Worm (Caenorhabditis elegans) whole organism, L4 larva: ENCODE data around the gene daf-19.

Source experiments
- D1046.2 ChIP-seq: fragments of 200-800 bp; sonication (Bioruptor generic); IDR thresholded peaks from 2 replicates; pipeline ENCODE4 v1.3.6; 2022; ENCODE audit warnings: missing genetic modification characterization, missing compliant biosample characterization
- F10B5.3 ChIP-seq: sonication (generic microtip); optimal IDR thresholded peaks from 2 replicates; lab custom pipeline; 2016; ENCODE audit warnings: mild to moderate bottlenecking, missing genetic modification characterization, missing compliant biosample characterization
- F26F4.8 ChIP-seq: fragments of 200-800 bp; sonication (Bioruptor generic); conservative IDR thresholded peaks from 2 replicates; pipeline ENCODE4 v1.3.6; 2022; ENCODE audit warnings: missing genetic modification characterization, missing compliant biosample characterization
- F44E2.7 ChIP-seq: fragments of 200-800 bp; sonication (Bioruptor generic); IDR thresholded peaks from 2 replicates; pipeline ENCODE4 v2.1.2; 2022; ENCODE audit warnings: missing genetic modification characterization, missing compliant biosample characterization
- F49E8.2 ChIP-seq: sonication (generic microtip); optimal IDR thresholded peaks from 2 replicates; lab custom pipeline; 2016; ENCODE audit warnings: missing compliant biosample characterization, mild to moderate bottlenecking, missing genetic modification characterization, borderline replicate concordance
- R02D3.7 ChIP-seq: fragments of 150-350 bp; sonication (generic microtip); optimal IDR thresholded peaks from 3 replicates; lab custom pipeline; 2014; ENCODE audit warnings: missing biosample characterization, missing genetic modification characterization
- T20F7.1 ChIP-seq: fragments of 200-800 bp; sonication (Bioruptor generic); optimal IDR thresholded peaks from 2 replicates; lab custom pipeline; 2018; ENCODE audit warnings: mild to moderate bottlenecking, missing genetic modification characterization, missing compliant biosample characterization
- T26A8.4 ChIP-seq: fragments of 200-800 bp; sonication (Bioruptor generic); IDR thresholded peaks from 2 replicates; pipeline ENCODE4 v1.3.6; 2022; ENCODE audit warnings: missing genetic modification characterization, missing compliant biosample characterization
- Y48G9A.11 ChIP-seq: fragments of 200-800 bp; sonication (Bioruptor generic); IDR thresholded peaks from 2 replicates; pipeline ENCODE4 v1.3.6; 2022; ENCODE audit warnings: missing genetic modification reagents, missing genetic modification characterization, missing compliant biosample characterization
- Y75B8A.6 ChIP-seq: fragments of 200-800 bp; sonication (Bioruptor generic); IDR thresholded peaks from 2 replicates; pipeline ENCODE4 v1.3.6; 2022; ENCODE audit warnings: missing genetic modification reagents, missing genetic modification characterization, missing compliant biosample characterization
- ZK546.5 ChIP-seq, 2 experiments: sonication (generic microtip); optimal IDR thresholded peaks; 2 replicates each; lab custom pipeline; 2017; ENCODE audit warnings: missing biosample characterization in 2 of 2, missing genetic modification characterization in 2 of 2
- aly-2 ChIP-seq: sonication (generic microtip); optimal IDR thresholded peaks from 2 replicates; lab custom pipeline; 2018; ENCODE audit warnings: missing biosample characterization, missing genetic modification characterization
- ama-1 ChIP-seq: fragments of 150-350 bp; optimal IDR thresholded peaks from 2 replicates; lab custom pipeline; 2014; ENCODE audit warnings: inconsistent platforms, mixed read lengths
- arid-1 ChIP-seq: fragments of 200-800 bp; sonication (Bioruptor generic); conservative IDR thresholded peaks from 2 replicates; pipeline ENCODE4 v1.3.6; 2022; ENCODE audit warnings: missing genetic modification reagents, missing genetic modification characterization, missing compliant biosample characterization
- daf-12 ChIP-seq: fragments of 150-350 bp; optimal IDR thresholded peaks from 2 replicates; lab custom pipeline; 2014; ENCODE audit warnings: missing biosample characterization, missing genetic modification reagents, missing genetic modification characterization
- dmd-8 ChIP-seq: fragments of 200-800 bp; sonication (Bioruptor generic); IDR thresholded peaks from 2 replicates; pipeline ENCODE4 v1.3.6; 2022; ENCODE audit warnings: missing genetic modification characterization, missing compliant biosample characterization
- dpl-1 ChIP-seq: fragments of 150-350 bp; optimal IDR thresholded peaks from 2 replicates; lab custom pipeline; 2014; ENCODE audit warnings: missing biosample characterization, missing genetic modification reagents, missing genetic modification characterization
- dve-1 ChIP-seq: sonication (generic microtip); optimal IDR thresholded peaks from 2 replicates; lab custom pipeline; 2017; ENCODE audit warnings: antibody characterized with exemption, mild to moderate bottlenecking, missing genetic modification characterization, missing compliant biosample characterization; ENCODE audit not compliant: insufficient read depth
- fkh-10 ChIP-seq: fragments of 150-350 bp; optimal IDR thresholded peaks from 2 replicates; lab custom pipeline; 2014; ENCODE audit warnings: missing biosample characterization, missing genetic modification reagents, missing genetic modification characterization
- jun-1 ChIP-seq: fragments of 150-350 bp; optimal IDR thresholded peaks from 2 replicates; lab custom pipeline; 2014; ENCODE audit warnings: missing biosample characterization, missing genetic modification reagents, missing genetic modification characterization
- lin-1 ChIP-seq: fragments of 200-800 bp; sonication (Bioruptor generic); IDR thresholded peaks from 2 replicates; pipeline ENCODE4 v1.3.6; 2022; ENCODE audit warnings: missing genetic modification reagents, missing genetic modification characterization, missing compliant biosample characterization
- lin-29 ChIP-seq: fragments of 200-800 bp; sonication (Bioruptor generic); IDR thresholded peaks from 2 replicates; pipeline ENCODE4 v1.3.6; 2022; ENCODE audit warnings: missing genetic modification reagents, missing genetic modification characterization, missing compliant biosample characterization
- lin-38 ChIP-seq: fragments of 200-800 bp; sonication (Bioruptor generic); IDR thresholded peaks from 2 replicates; pipeline ENCODE4 v1.3.6; 2022; ENCODE audit warnings: missing genetic modification reagents, missing genetic modification characterization, missing compliant biosample characterization
- lir-3 ChIP-seq: sonication (generic microtip); optimal IDR thresholded peaks from 2 replicates; lab custom pipeline; 2016; ENCODE audit warnings: mild to moderate bottlenecking, missing genetic modification characterization, missing compliant biosample characterization
- lsy-2 ChIP-seq, 2 experiments: fragments of 150-350 bp in 1 of 2; sonication (generic microtip) in 1 of 2; optimal IDR thresholded peaks; 2 replicates each; lab custom pipeline; 2014 to 2017; ENCODE audit warnings: missing biosample characterization in 2 of 2, missing genetic modification characterization in 2 of 2
- mep-1 ChIP-seq: fragments of 150-350 bp; sonication (generic microtip); optimal IDR thresholded peaks from 3 replicates; lab custom pipeline; 2014; ENCODE audit warnings: missing biosample characterization, missing genetic modification characterization
- mes-2 ChIP-seq: sonication (generic microtip); optimal IDR thresholded peaks from 2 replicates; lab custom pipeline; 2016; ENCODE audit warnings: missing genotype, mild to moderate bottlenecking, missing genetic modification characterization, missing compliant biosample characterization; ENCODE audit not compliant: poor library complexity, severe bottlenecking
- mxl-2 ChIP-seq: fragments of 200-800 bp; sonication (Bioruptor generic); conservative IDR thresholded peaks from 2 replicates; pipeline ENCODE4 v1.3.6; 2022; ENCODE audit warnings: missing genetic modification reagents, missing genetic modification characterization, missing compliant biosample characterization
- nhr-11 ChIP-seq: fragments of 150-350 bp; optimal IDR thresholded peaks from 2 replicates; lab custom pipeline; 2014; ENCODE audit warnings: missing biosample characterization, missing genetic modification characterization
- nhr-111 ChIP-seq: fragments of 200-800 bp; sonication (Bioruptor generic); optimal IDR thresholded peaks from 2 replicates; lab custom pipeline; 2018; ENCODE audit warnings: mild to moderate bottlenecking, missing genetic modification characterization, missing compliant biosample characterization
- nhr-42 ChIP-seq: fragments of 200-800 bp; sonication (Bioruptor generic); IDR thresholded peaks from 2 replicates; pipeline ENCODE4 v1.3.6; 2022; ENCODE audit warnings: missing genetic modification characterization, missing compliant biosample characterization
- nhr-48 ChIP-seq: sonication (generic microtip); optimal IDR thresholded peaks from 2 replicates; lab custom pipeline; 2016; ENCODE audit warnings: mild to moderate bottlenecking, missing genetic modification characterization, missing compliant biosample characterization
- nhr-6 ChIP-seq: fragments of 150-350 bp; optimal IDR thresholded peaks from 2 replicates; lab custom pipeline; 2014; ENCODE audit warnings: missing biosample characterization, missing genetic modification characterization
- pqm-1 ChIP-seq: sonication (generic microtip); optimal IDR thresholded peaks from 2 replicates; lab custom pipeline; 2017; ENCODE audit warnings: missing biosample characterization, missing genetic modification characterization
- saeg-2 ChIP-seq: fragments of 200-800 bp; sonication (Bioruptor generic); IDR thresholded peaks from 2 replicates; pipeline ENCODE4 v1.3.6; 2022; ENCODE audit warnings: missing genetic modification reagents, missing genetic modification characterization, missing compliant biosample characterization
- skn-1 ChIP-seq: fragments of 150-350 bp; optimal IDR thresholded peaks from 2 replicates; lab custom pipeline; 2014; ENCODE audit warnings: missing biosample characterization, missing genetic modification characterization
- spr-3 ChIP-seq: fragments of 200-800 bp; sonication (Bioruptor generic); optimal IDR thresholded peaks from 2 replicates; lab custom pipeline; 2018; ENCODE audit warnings: mild to moderate bottlenecking, missing genetic modification characterization, missing compliant biosample characterization
- unc-130 ChIP-seq: sonication (generic microtip); optimal IDR thresholded peaks from 2 replicates; lab custom pipeline; 2016; ENCODE audit warnings: missing genetic modification reagents, missing genetic modification characterization, missing compliant biosample characterization
- zip-2 ChIP-seq: fragments of 150-350 bp; optimal IDR thresholded peaks from 2 replicates; lab custom pipeline; 2014; ENCODE audit warnings: missing biosample characterization, missing genetic modification characterization
- ztf-11 ChIP-seq: fragments of 150-350 bp; optimal IDR thresholded peaks from 2 replicates; lab custom pipeline; 2014; ENCODE audit warnings: missing biosample characterization, missing genetic modification characterization

Gene daf-19

DNA sequence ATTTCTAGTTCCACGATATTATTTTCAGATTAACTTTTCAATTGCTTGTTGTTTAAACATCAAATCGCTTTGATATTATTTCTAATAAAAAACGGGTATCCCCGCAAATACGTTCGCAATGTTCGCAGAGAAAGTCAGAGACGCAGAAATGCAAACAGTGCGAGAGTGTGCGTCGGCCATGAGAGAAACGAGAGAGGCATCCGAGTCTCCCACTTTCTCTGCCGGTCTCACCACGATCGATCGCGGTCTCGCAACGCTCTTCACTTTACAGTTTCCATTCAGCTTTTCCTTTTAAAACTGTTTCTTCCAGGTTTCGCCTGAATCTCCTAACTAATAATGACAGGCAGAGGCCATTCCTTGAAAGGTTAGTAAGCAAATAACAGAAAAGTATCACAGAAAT, 5.2 kb upstream of the daf-19 start, which contains the start of gene F33H1.4 (continued):
- peak; percentile 47 for TF ChIP-seq dpl-1
- no peak for TF ChIP-seq R02D3.7 (tag; lab: Kevin White, UChicago)
- 0 out of 2 replicates have a peak, but pooled peaks have one; percentile 19 for TF ChIP-seq lin-29 (GFP tag; lab: Robert Waterston, UW)
- TF ChIP-seq aly-2, result no peak
- TF ChIP-seq ama-1 (lab: Kevin White, UChicago), result peak; percentile 57
- no peak for TF ChIP-seq dmd-8 (GFP tag; lab: Robert Waterston, UW)
- no peak for TF ChIP-seq lir-3 (tag; lab: Kevin White, UChicago)
- TF ChIP-seq T26A8.4 (GFP tag; lab: Robert Waterston, UW), result peak; percentile 25; the same call in 1 of the 2 replicates
- TF ChIP-seq nhr-42 (GFP tag; lab: Robert Waterston, UW), result 0 out of 2 replicates have a peak, but pooled peaks have one; percentile 15
- 0 out of 2 replicates have a peak, but pooled peaks have one; percentile 6 for TF ChIP-seq Y48G9A.11
- TF ChIP-seq D1046.2 (GFP tag; lab: Robert Waterston, UW), result no peak
- peak; percentile 80 for TF ChIP-seq nhr-11 (tag; lab: Kevin White, UChicago)

DNA sequence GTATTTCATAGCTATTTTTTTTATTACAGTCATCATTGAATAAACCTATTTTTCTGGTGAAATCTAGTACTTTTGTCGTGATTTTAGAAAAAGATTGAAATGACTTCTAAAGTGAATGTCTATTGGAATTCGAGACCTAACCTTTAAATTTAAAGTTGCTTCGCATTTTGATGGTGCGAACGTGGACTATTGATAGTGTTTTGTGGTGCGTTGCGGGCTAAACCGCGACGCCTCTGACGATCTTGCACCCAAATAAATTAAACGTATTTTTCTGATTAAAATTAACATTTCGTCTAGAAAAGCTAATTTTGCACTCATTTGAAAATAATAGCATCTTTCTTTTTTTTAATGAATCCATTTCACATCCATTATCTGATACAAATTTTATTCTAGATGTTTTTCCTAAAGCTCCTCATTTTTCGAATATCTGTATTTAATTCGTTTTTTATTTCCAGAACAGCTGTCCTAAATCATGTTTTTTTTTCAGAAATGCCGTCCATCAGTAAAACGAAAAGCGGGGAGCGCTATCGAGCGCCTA, 3.4 kb upstream of the daf-19 start, which contains the start of gene wbp-11:
Gene wbp-11 (plus strand): TSS at position 488 of the 538 bp plus-strand sequence.
- peak in 1 of 2 experiments; percentile 24 for TF ChIP-seq lsy-2 (tag; optimal IDR thresholded peaks at IDR 0.05; lab: Kevin White, UChicago)
- peak; percentile 26 for TF ChIP-seq nhr-11 (tag; lab: Kevin White, UChicago)
- TF ChIP-seq lin-38, result peak; percentile 65
- peak; percentile 52 for TF ChIP-seq mes-2 (tag; lab: Kevin White, UChicago)
- no peak for TF ChIP-seq F49E8.2 (tag; lab: Kevin White, UChicago)
- TF ChIP-seq spr-3 (GFP tag; lab: Kevin White, UChicago), result no peak
- TF ChIP-seq dve-1 (tag; lab: Kevin White, UChicago), result peak; percentile 5
- TF ChIP-seq lin-1, result no peak

DNA sequence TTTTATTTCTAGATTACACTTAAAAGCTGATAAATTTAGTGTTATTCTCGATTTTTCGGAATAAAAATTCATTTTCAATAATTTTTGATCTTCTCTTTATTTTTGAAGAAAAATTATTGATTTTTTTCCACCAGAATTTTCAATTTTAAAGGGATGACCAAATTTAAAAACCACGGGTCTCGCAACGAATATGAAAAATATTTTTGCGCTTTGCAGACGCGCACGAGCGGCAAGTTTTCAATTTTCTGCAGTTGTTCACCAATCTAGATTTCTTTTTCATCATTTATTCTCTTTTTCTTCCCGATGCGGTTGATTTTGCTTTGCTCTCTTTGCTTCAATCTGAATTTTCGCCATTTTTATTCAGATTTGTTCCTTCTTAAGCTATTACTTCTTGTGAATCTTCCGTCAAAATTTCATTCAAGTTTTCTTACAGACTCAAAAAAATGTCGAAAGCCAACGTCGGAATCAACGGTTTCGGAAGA, 1.7 kb upstream of the daf-19 start, which contains the start of gene gpd-4:
Gene gpd-4 (plus strand): TSS at position 432 of the 482 bp plus-strand sequence.
- TF ChIP-seq jun-1, result no peak
- peak; percentile 15 for TF ChIP-seq unc-130 (GFP tag; lab: Kevin White, UChicago)
- no peak for TF ChIP-seq F44E2.7 (GFP tag; lab: Robert Waterston, UW)
- no peak for TF ChIP-seq nhr-6 (tag; lab: Kevin White, UChicago)
- no peak for TF ChIP-seq zip-2 (tag; lab: Kevin White, UChicago)
- TF ChIP-seq mep-1 (tag; lab: Kevin White, UChicago), result no peak
- TF ChIP-seq T20F7.1 (GFP tag; lab: Kevin White, UChicago), result no peak

DNA sequence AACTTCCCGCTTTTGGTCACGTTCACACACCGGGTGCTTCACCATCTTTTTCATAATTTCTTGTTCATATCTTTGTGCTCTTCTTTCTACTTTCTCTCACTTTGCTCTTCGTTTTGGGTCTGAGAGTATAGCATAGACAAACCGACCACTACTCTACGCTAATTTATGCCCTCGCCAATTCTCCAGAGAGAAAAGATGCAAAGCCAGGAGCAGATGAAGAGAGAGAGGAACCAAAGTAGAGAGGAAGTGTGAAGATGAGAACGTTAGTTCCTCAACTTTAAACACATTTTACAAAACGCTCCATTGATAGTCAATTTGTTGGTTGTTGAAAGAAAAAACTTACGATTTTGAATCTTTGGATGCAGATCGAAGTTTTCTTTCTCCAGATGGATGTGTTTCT, 1.4 kb downstream of the daf-19 start:
- no peak for TF ChIP-seq nhr-6 (tag; lab: Kevin White, UChicago)
- no peak for TF ChIP-seq F26F4.8
- no peak for TF ChIP-seq skn-1 (tag; lab: Kevin White, UChicago)
- TF ChIP-seq arid-1 (GFP tag; lab: Robert Waterston, UW), result no peak
- TF ChIP-seq nhr-111 (GFP tag; lab: Kevin White, UChicago), result no peak
- TF ChIP-seq ztf-11 (tag; lab: Kevin White, UChicago), result no peak
- TF ChIP-seq daf-12, result no peak
- no peak for TF ChIP-seq F10B5.3 (tag; lab: Kevin White, UChicago)
- TF ChIP-seq nhr-48, result no peak
- no peak for TF ChIP-seq fkh-10 (GFP tag; lab: Kevin White, UChicago)
- TF ChIP-seq Y75B8A.6 (GFP tag; lab: Robert Waterston, UW), result no peak
- TF ChIP-seq pqm-1 (tag; lab: Kevin White, UChicago), result no peak
- no peak for TF ChIP-seq T20F7.1 (GFP tag; lab: Kevin White, UChicago)
- TF ChIP-seq dpl-1, result no peak
- TF ChIP-seq ZK546.5 (tag; optimal IDR thresholded peaks at IDR 0.05; lab: Kevin White, UChicago), result no peak
- TF ChIP-seq mxl-2, result no peak
- no peak for TF ChIP-seq saeg-2 (GFP tag; lab: Robert Waterston, UW)
- no peak for TF ChIP-seq lsy-2 (tag; optimal IDR thresholded peaks at IDR 0.05; lab: Kevin White, UChicago)
- no peak for TF ChIP-seq ama-1 (lab: Kevin White, UChicago)
- no peak for TF ChIP-seq lir-3 (tag; lab: Kevin White, UChicago)
